Fruit fly (Drosophila melanogaster) whole organism, pupa: ENCODE results near the gene hll.

Experiments used
- CG10348 ChIP-seq: fragments of 200-800 bp; sonication (Bioruptor generic); IDR thresholded peaks from 2 replicates; pipeline ENCODE4 v1.3.6; 2022; ENCODE audit warnings: missing biosample characterization, missing genetic modification characterization
- CG13204 ChIP-seq: fragments of 200-800 bp; sonication (Bioruptor generic); optimal IDR thresholded peaks from 2 replicates; lab custom pipeline; 2018; ENCODE audit warnings: missing biosample characterization, mild to moderate bottlenecking, missing genetic modification characterization, moderate library complexity
- CG15710 ChIP-seq: fragments of 200-800 bp; sonication (Bioruptor generic); optimal IDR thresholded peaks from 2 replicates; lab custom pipeline; 2018; ENCODE audit warnings: missing biosample characterization, mild to moderate bottlenecking, missing genetic modification characterization, moderate library complexity
- CG17806 ChIP-seq: fragments of 200-800 bp; sonication (Bioruptor generic); optimal IDR thresholded peaks from 2 replicates; lab custom pipeline; 2018; ENCODE audit warnings: missing biosample characterization, mild to moderate bottlenecking, missing genetic modification characterization, moderate library complexity
- CG32121 ChIP-seq: fragments of 200-800 bp; sonication (Bioruptor generic); IDR thresholded peaks from 2 replicates; pipeline ENCODE4 v1.3.6; 2022; ENCODE audit warnings: missing biosample characterization, missing genetic modification characterization
- CG8159 ChIP-seq: fragments of 200-800 bp; sonication (Bioruptor generic); optimal IDR thresholded peaks from 3 replicates; lab custom pipeline; 2018; ENCODE audit warnings: missing biosample characterization, mild to moderate bottlenecking, missing genetic modification characterization, moderate library complexity
- CG8301 ChIP-seq: fragments of 200-800 bp; sonication (Bioruptor generic); optimal IDR thresholded peaks from 2 replicates; lab custom pipeline; 2018; ENCODE audit warnings: missing biosample characterization, mild to moderate bottlenecking, missing genetic modification characterization
- D1 ChIP-seq: fragments of 200-800 bp; sonication (Bioruptor generic); optimal IDR thresholded peaks from 2 replicates; lab custom pipeline; 2018; ENCODE audit warnings: missing biosample characterization, mild to moderate bottlenecking, missing genetic modification characterization, moderate library complexity
- Ets98B ChIP-seq: fragments of 200-800 bp; sonication (Bioruptor generic); IDR thresholded peaks from 2 replicates; pipeline ENCODE4 v1.3.6; 2022; ENCODE audit warnings: missing biosample characterization, missing genetic modification characterization
- rn ChIP-seq: fragments of 200-800 bp; sonication (Bioruptor generic); IDR thresholded peaks from 2 replicates; pipeline ENCODE4 v1.3.6; 2022; ENCODE audit warnings: missing biosample characterization, missing genetic modification characterization

DNA sequence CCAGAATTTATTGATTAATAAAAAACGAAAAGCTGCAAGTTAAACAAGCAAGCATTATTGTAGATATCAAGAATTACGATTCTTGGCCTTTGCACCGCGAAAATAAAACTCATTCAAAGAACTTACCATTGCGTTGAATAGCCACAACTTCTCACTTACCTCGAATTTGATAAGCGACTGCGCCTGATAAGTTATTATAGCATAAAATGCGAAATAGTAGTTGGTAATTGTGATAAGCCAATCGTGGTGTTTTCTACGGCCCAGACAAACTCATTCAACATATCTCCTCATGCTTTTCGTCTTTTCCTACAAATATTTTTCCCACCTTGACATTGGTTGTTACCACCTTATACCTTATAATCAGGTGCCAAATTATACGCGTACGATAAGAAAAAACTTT, 11.7 kb upstream of the hll start:
- no peak for TF ChIP-seq CG13204 (GFP tag; lab: Kevin White, UChicago)
- TF ChIP-seq D1: no peak
- no peak for TF ChIP-seq CG32121 (GFP tag; lab: Robert Waterston, UW)
- no peak for TF ChIP-seq CG10348
- no peak for TF ChIP-seq CG17806 (tag; lab: Kevin White, UChicago)
- TF ChIP-seq CG8159: no peak
- TF ChIP-seq Ets98B (GFP tag; lab: Robert Waterston, UW): no peak
- TF ChIP-seq CG8301 (tag; lab: Kevin White, UChicago): no peak
- no peak for TF ChIP-seq rn (GFP tag; lab: Robert Waterston, UW)
- no peak for TF ChIP-seq CG15710 (tag; lab: Kevin White, UChicago)
